Fruit fly (Drosophila melanogaster): ENCODE results near the gene Ets21C.

Gene Ets21C

DNA sequence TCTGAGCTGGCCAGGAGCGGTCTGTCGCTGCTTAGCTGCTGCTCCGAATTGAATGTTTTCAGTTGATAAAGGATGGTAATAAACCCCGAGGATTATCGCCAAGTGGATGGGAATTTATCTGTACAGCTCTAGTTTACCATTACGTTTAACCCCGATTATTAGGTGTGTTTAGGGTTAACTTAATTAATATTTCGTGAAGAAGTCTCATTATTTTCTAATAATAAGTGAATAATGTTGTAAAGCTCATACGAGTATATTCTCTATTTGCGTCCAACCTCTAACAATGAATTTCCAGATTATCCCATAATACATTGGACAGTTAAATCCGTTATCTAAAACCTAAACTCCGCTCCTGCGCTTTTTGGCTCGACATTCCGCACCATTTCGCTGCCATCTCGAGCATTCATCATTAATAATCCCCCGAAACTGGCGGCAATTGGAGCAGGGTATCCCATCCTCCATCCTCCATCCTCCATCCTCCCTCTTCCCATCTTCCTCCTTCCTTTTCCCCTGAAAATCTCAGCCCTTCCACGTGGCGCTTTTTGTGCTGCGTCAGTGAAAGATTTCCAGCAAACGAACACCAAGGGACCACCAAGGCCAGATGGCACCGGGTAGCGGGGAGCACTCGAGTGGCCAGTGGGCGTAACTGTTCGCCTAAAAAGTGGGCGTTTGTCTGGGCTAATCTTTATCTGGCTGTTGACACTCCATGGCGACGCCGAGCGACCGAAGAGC lies 26.4 kb downstream of the Ets21C start (continued):
- TF ChIP-seq CG7987 (GFP tag; optimal IDR thresholded peaks at IDR 0.05) (no peak), dmrt11E (tag; optimal IDR thresholded peaks at IDR 0.05) (no peak), sens (GFP tag) (peak; percentile 61), CG6854 (GFP tag; optimal IDR thresholded peaks at IDR 0.05) (no peak), Jarid2 (GFP tag; optimal IDR thresholded peaks at IDR 0.05) (no peak), CG8281 (tag; optimal IDR thresholded peaks at IDR 0.05) (no peak), Meics (GFP tag; optimal IDR thresholded peaks at IDR 0.05) (peak; percentile 9), zen2 (GFP tag; IDR thresholded peaks at IDR 0.05; ENCODE audit: partially characterized antibody) (no peak), CG11504 (tag; optimal IDR thresholded peaks at IDR 0.05) (peak; percentile 37), CG17359 (tag; optimal IDR thresholded peaks at IDR 0.05) (no peak), wek (GFP tag; optimal IDR thresholded peaks at IDR 0.05) (no peak), CG14860 (GFP tag; IDR thresholded peaks at IDR 0.05; ENCODE audit: partially characterized antibody) (no peak), Stat92E (GFP tag; optimal IDR thresholded peaks at IDR 0.05) (no peak), fd96Cb (tag; optimal IDR thresholded peaks at IDR 0.05) (peak; percentile 31), Doc2 (GFP tag; IDR thresholded peaks at IDR 0.05) (no peak), CG13624 (GFP tag; optimal IDR thresholded peaks at IDR 0.05) (peak; percentile 1), CG18599 (GFP tag; optimal IDR thresholded peaks at IDR 0.05) (peak; percentile 61), Fer1 (GFP tag; optimal IDR thresholded peaks at IDR 0.05) (peak; percentile 16), CG4360 (GFP tag; IDR thresholded peaks at IDR 0.05) (no peak), CG12155 (GFP tag; optimal IDR thresholded peaks at IDR 0.05) (no peak), D19B (GFP tag; optimal IDR thresholded peaks at IDR 0.05) (no peak), CG15269 (tag; optimal IDR thresholded peaks at IDR 0.05) (no peak), grau (tag; optimal IDR thresholded peaks at IDR 0.05) (peak; percentile 18), CG7839 (tag; optimal IDR thresholded peaks at IDR 0.05) (peak; percentile 26), Neu2 (GFP tag; optimal IDR thresholded peaks at IDR 0.05; ENCODE audit: borderline replicate concordance) (no peak), BEAF-32 (GFP tag; optimal IDR thresholded peaks at IDR 0.05) (no peak), CG15479 (GFP tag; optimal IDR thresholded peaks at IDR 0.05) (no peak), cwo (GFP tag; optimal IDR thresholded peaks at IDR 0.05) (peak; percentile 5), gem (tag; optimal IDR thresholded peaks at IDR 0.05) (peak; percentile 27), pros (GFP tag; optimal IDR thresholded peaks at IDR 0.05) (no peak), CG10565 (GFP tag; optimal IDR thresholded peaks at IDR 0.05) (no peak), HLH4C (GFP tag; IDR thresholded peaks at IDR 0.05; ENCODE audit: partially characterized antibody) (no peak), CG2120 (GFP tag; optimal IDR thresholded peaks at IDR 0.05) (peak; percentile 35), Ets65A (GFP tag) (peak; percentile 35), Deaf1 (tag; optimal IDR thresholded peaks at IDR 0.05) (peak; percentile 17)

DNA sequence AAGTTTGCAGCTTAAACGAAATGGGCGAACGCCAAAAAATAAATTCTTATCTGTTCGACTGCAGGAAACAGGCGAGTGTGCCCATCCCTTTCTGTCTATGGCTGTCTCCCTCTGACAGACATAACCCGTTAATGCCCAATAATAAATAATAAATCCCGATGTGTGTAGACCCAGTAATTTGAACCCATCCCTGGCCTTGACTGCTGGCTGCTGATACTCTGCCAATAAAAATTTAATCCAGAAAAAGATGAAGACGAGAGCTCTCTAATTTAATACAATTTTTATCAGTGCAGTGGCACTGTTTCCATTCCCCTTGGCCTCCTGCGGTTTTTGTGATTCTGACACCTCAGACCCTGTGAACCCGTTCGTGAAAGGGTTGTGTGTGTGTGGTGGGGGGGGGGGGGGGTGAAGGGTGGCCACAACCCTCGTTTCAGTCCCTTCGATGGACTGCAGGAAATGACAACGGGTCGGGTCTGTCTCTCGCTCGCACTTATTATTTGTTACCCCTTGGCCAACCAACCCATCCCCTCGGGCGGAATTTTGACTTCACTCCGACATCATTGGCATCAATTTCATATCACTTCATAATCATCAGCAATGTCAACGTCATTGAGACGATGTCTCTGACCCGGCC lies 27.1 kb downstream of the Ets21C start:
- TF ChIP-seq Hr39 (optimal IDR thresholded peaks at IDR 0.05) (peak; percentile 47), pnt (GFP tag; optimal IDR thresholded peaks at IDR 0.05) (no peak), nerfin-1 (tag; optimal IDR thresholded peaks at IDR 0.05) (peak; percentile 56), Kr (GFP tag; optimal IDR thresholded peaks at IDR 0.05) (peak; percentile 61), kni (GFP tag; optimal IDR thresholded peaks at IDR 0.05) (peak; percentile 35), bcd (GFP tag; optimal IDR thresholded peaks at IDR 0.05) (no peak), chn (GFP tag; optimal IDR thresholded peaks at IDR 0.05) (no peak), vnd (GFP tag; IDR thresholded peaks at IDR 0.05; ENCODE audit: partially characterized antibody) (0 out of 3 replicates have a peak, but pooled peaks have one; percentile 7), danr (GFP tag; IDR thresholded peaks at IDR 0.05) (no peak), abd-A (tag; optimal IDR thresholded peaks at IDR 0.05) (peak; percentile 18), CG18619 (GFP tag; optimal IDR thresholded peaks at IDR 0.05) (no peak), Poxn (GFP tag; IDR thresholded peaks at IDR 0.05) (no peak), crol (GFP tag; IDR thresholded peaks at IDR 0.05) (peak; percentile 92), pros (GFP tag; optimal IDR thresholded peaks at IDR 0.05) (peak; percentile 95), oc (tag; optimal IDR thresholded peaks at IDR 0.05) (peak; percentile 57)

Measured in whole organism, embryonic.